Worm (Caenorhabditis elegans) whole organism, early embryonic: ENCODE data around the gene str-66.

Source experiments
- F13C5.2 ChIP-seq: sonication (generic microtip); optimal IDR thresholded peaks from 2 replicates; lab custom pipeline; 2017; ENCODE audit warnings: mild to moderate bottlenecking, missing genetic modification characterization, inconsistent platforms, missing compliant biosample characterization
- aly-1 ChIP-seq: sonication (generic microtip); optimal IDR thresholded peaks from 2 replicates; lab custom pipeline; 2016; ENCODE audit warnings: missing genetic modification characterization, missing compliant biosample characterization
- ama-1 ChIP-seq: fragments of 150-350 bp; optimal IDR thresholded peaks from 2 replicates; lab custom pipeline; 2014
- ceh-36 ChIP-seq: sonication (generic microtip); optimal IDR thresholded peaks from 2 replicates; lab custom pipeline; 2016; ENCODE audit warnings: missing genetic modification characterization, inconsistent platforms, missing compliant biosample characterization
- flt-1 ChIP-seq: fragments of 200-800 bp; sonication (Bioruptor generic); IDR thresholded peaks from 2 replicates; pipeline ENCODE4 v1.3.6; 2022; ENCODE audit warnings: missing genetic modification characterization, missing compliant biosample characterization

- TF ChIP-seq ama-1 (no peak), ceh-36 (tag; lab: Kevin White, UChicago) (no peak), aly-1 (tag; lab: Kevin White, UChicago) (no peak), F13C5.2 (tag; lab: Kevin White, UChicago) (no peak), flt-1 (no peak)
These were observed 14.1 kb upstream of the str-66 start, which contains the start of gene clec-210 for ce11 chrV:3118167-3118566.
